Worm (Caenorhabditis elegans) whole organism, midembryonic: ENCODE data around the gene col-38.

ENCODE experiments used
- cog-1 ChIP-seq: sonication (generic microtip); optimal IDR thresholded peaks from 2 replicates; lab custom pipeline; 2016; ENCODE audit warnings: missing genetic modification characterization, missing compliant biosample characterization
- flt-1 ChIP-seq: fragments of 200-800 bp; sonication (Bioruptor generic); IDR thresholded peaks from 2 replicates; pipeline ENCODE4 v1.3.6; 2022; ENCODE audit warnings: missing genetic modification characterization, missing compliant biosample characterization
- klf-2 ChIP-seq: fragments of 200-800 bp; sonication (Bioruptor generic); conservative IDR thresholded peaks from 2 replicates; pipeline ENCODE4 v1.3.6; 2022; ENCODE audit warnings: missing genetic modification reagents, missing genetic modification characterization, missing compliant biosample characterization
- ref-1 ChIP-seq: fragments of 200-800 bp; sonication (Bioruptor generic); conservative IDR thresholded peaks from 2 replicates; pipeline ENCODE4 v1.3.6; 2022; ENCODE audit warnings: missing genetic modification reagents, missing genetic modification characterization, missing compliant biosample characterization
- tab-1 ChIP-seq: fragments of 200-800 bp; sonication (Bioruptor generic); IDR thresholded peaks from 2 replicates; pipeline ENCODE4 v1.3.6; 2022; ENCODE audit warnings: missing genetic modification characterization, missing compliant biosample characterization
- ztf-23 ChIP-seq: fragments of 200-800 bp; sonication (Bioruptor generic); IDR thresholded peaks from 2 replicates; pipeline ENCODE4 v1.3.6; 2022; ENCODE audit warnings: missing genetic modification reagents, missing genetic modification characterization, missing compliant biosample characterization
- ztf-29 ChIP-seq: fragments of 200-800 bp; sonication (Bioruptor generic); IDR thresholded peaks from 2 replicates; pipeline ENCODE4 v1.3.6; 2022; ENCODE audit warnings: missing genetic modification reagents, missing genetic modification characterization, missing compliant biosample characterization

DNA sequence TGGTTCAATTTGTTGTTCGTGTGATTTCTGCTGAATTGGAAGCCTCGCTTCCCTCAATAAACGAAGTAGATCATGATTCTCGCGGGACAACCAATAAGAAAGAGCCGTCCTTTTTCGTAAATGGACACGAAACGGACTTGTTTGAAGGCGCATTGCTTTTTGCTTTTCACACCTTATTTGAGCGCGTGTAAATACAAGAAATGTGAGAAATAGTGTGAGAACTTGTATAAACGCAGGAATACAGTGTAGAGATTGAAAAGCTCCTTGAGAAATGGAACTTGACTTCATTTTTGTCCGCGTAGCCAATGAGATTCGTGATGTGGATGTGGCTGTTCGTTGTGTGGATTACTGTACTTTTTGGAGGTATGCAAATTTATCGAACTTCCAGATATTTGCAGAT, 48.3 kb downstream of the col-38 start, which contains the start of gene cht-2:
- no peak for TF ChIP-seq cog-1 (tag; lab: Kevin White, UChicago)
- TF ChIP-seq ztf-29 (GFP tag; lab: Robert Waterston, UW): no peak
- no peak for TF ChIP-seq ref-1 (GFP tag; lab: Robert Waterston, UW)
- no peak for TF ChIP-seq klf-2
- no peak for TF ChIP-seq ztf-23 (GFP tag; lab: Robert Waterston, UW)
- TF ChIP-seq flt-1 (GFP tag; lab: Robert Waterston, UW): no peak
- TF ChIP-seq tab-1 (GFP tag; lab: Robert Waterston, UW): no peak
